Worm (Caenorhabditis elegans) whole organism, midembryonic: Measurements from ENCODE around the gene mics-1.
A peak's percentile ranks its signal among the peaks of the same experiment; 100 is the strongest.

Experiments
- T22C8.4 ChIP-seq: fragments of 200-800 bp; sonication (Bioruptor generic); IDR thresholded peaks from 2 replicates; pipeline ENCODE4 v1.3.6; 2022; ENCODE audit warnings: missing genetic modification characterization, missing compliant biosample characterization
- cog-1 ChIP-seq: sonication (generic microtip); optimal IDR thresholded peaks from 2 replicates; lab custom pipeline; 2016; ENCODE audit warnings: missing genetic modification characterization, missing compliant biosample characterization
- flt-1 ChIP-seq: fragments of 200-800 bp; sonication (Bioruptor generic); IDR thresholded peaks from 2 replicates; pipeline ENCODE4 v1.3.6; 2022; ENCODE audit warnings: missing genetic modification characterization, missing compliant biosample characterization
- klf-2 ChIP-seq: fragments of 200-800 bp; sonication (Bioruptor generic); conservative IDR thresholded peaks from 2 replicates; pipeline ENCODE4 v1.3.6; 2022; ENCODE audit warnings: missing genetic modification reagents, missing genetic modification characterization, missing compliant biosample characterization
- med-1 ChIP-seq: sonication (generic microtip); optimal IDR thresholded peaks from 2 replicates; lab custom pipeline; 2017; ENCODE audit warnings: missing genetic modification characterization, mild to moderate bottlenecking, missing compliant biosample characterization, antibody characterized with exemption, missing genetic modification reagents; ENCODE audit not compliant: insufficient read depth
- ref-1 ChIP-seq: fragments of 200-800 bp; sonication (Bioruptor generic); conservative IDR thresholded peaks from 2 replicates; pipeline ENCODE4 v1.3.6; 2022; ENCODE audit warnings: missing genetic modification reagents, missing genetic modification characterization, missing compliant biosample characterization
- tab-1 ChIP-seq: fragments of 200-800 bp; sonication (Bioruptor generic); IDR thresholded peaks from 2 replicates; pipeline ENCODE4 v1.3.6; 2022; ENCODE audit warnings: missing genetic modification characterization, missing compliant biosample characterization
- ztf-23 ChIP-seq: fragments of 200-800 bp; sonication (Bioruptor generic); IDR thresholded peaks from 2 replicates; pipeline ENCODE4 v1.3.6; 2022; ENCODE audit warnings: missing genetic modification reagents, missing genetic modification characterization, missing compliant biosample characterization
- ztf-29 ChIP-seq: fragments of 200-800 bp; sonication (Bioruptor generic); IDR thresholded peaks from 2 replicates; pipeline ENCODE4 v1.3.6; 2022; ENCODE audit warnings: missing genetic modification reagents, missing genetic modification characterization, missing compliant biosample characterization

Gene mics-1

ce11 chrV:10540024-10540423, 38.1 kb downstream of the mics-1 start, which contains the start of gene degt-1:
Gene degt-1, plus strand, starts transcription at chrV:10540324.
- TF ChIP-seq ztf-23 (GFP tag; lab: Robert Waterston, UW) (no peak), med-1 (GFP tag; lab: Kevin White, UChicago) (no peak), ref-1 (no peak), T22C8.4 (GFP tag; lab: Robert Waterston, UW) (no peak), ztf-29 (GFP tag; lab: Robert Waterston, UW) (no peak), klf-2 (GFP tag; lab: Robert Waterston, UW) (no peak), flt-1 (no peak), tab-1 (no peak), cog-1 (tag; lab: Kevin White, UChicago) (no peak)

- no peak for TF ChIP-seq klf-2 (GFP tag; lab: Robert Waterston, UW)
- no peak for TF ChIP-seq flt-1
- TF ChIP-seq med-1 (GFP tag; lab: Kevin White, UChicago), result no peak
- no peak for TF ChIP-seq tab-1
- TF ChIP-seq ztf-23 (GFP tag; lab: Robert Waterston, UW), result no peak
- no peak for TF ChIP-seq ztf-29 (GFP tag; lab: Robert Waterston, UW)
- no peak for TF ChIP-seq T22C8.4 (GFP tag; lab: Robert Waterston, UW)
- no peak for TF ChIP-seq ref-1
- no peak for TF ChIP-seq cog-1 (tag; lab: Kevin White, UChicago)
Measured at ce11 chrV:10539114-10539513, 39.0 kb downstream of the mics-1 start, which contains the start of gene F25D1.8. Gene F25D1.8, plus strand, starts transcription at chrV:10539414.

- TF ChIP-seq T22C8.4 (GFP tag; lab: Robert Waterston, UW) (no peak), ztf-23 (GFP tag; lab: Robert Waterston, UW) (peak; percentile 94), tab-1 (no peak), cog-1 (tag; lab: Kevin White, UChicago) (peak; percentile 58), ztf-29 (GFP tag; lab: Robert Waterston, UW) (no peak), ref-1 (no peak), med-1 (GFP tag; lab: Kevin White, UChicago) (peak; percentile 1), flt-1 (no peak), klf-2 (GFP tag; lab: Robert Waterston, UW) (no peak)
Measured at ce11 chrV:10536808-10537207, 41.3 kb downstream of the mics-1 start.

ce11 chrV:10536095-10536691, 41.9 kb downstream of the mics-1 start, which contains the start of gene ppm-1.A:
Gene ppm-1.A, minus strand, starts transcription at chrV:10536388.
- TF ChIP-seq klf-2 (GFP tag; lab: Robert Waterston, UW), result no peak
- TF ChIP-seq cog-1 (tag; lab: Kevin White, UChicago), result no peak
- no peak for TF ChIP-seq tab-1
- no peak for TF ChIP-seq ztf-29 (GFP tag; lab: Robert Waterston, UW)
- TF ChIP-seq ztf-23 (GFP tag; lab: Robert Waterston, UW), result no peak
- no peak for TF ChIP-seq flt-1
- TF ChIP-seq ref-1, result no peak
- no peak for TF ChIP-seq T22C8.4 (GFP tag; lab: Robert Waterston, UW)
- TF ChIP-seq med-1 (GFP tag; lab: Kevin White, UChicago), result no peak

- no peak for TF ChIP-seq T22C8.4 (GFP tag; lab: Robert Waterston, UW)
- no peak for TF ChIP-seq tab-1
- TF ChIP-seq ztf-23 (GFP tag; lab: Robert Waterston, UW), result no peak
- no peak for TF ChIP-seq flt-1
- no peak for TF ChIP-seq ztf-29 (GFP tag; lab: Robert Waterston, UW)
- no peak for TF ChIP-seq klf-2 (GFP tag; lab: Robert Waterston, UW)
- TF ChIP-seq cog-1 (tag; lab: Kevin White, UChicago), result no peak
- TF ChIP-seq med-1 (GFP tag; lab: Kevin White, UChicago), result no peak
- no peak for TF ChIP-seq ref-1
Measured at ce11 chrV:10535325-10535724, 42.8 kb downstream of the mics-1 start.

- TF ChIP-seq ztf-29 (GFP tag; lab: Robert Waterston, UW), result no peak
- no peak for TF ChIP-seq med-1 (GFP tag; lab: Kevin White, UChicago)
- no peak for TF ChIP-seq ref-1
- no peak for TF ChIP-seq ztf-23 (GFP tag; lab: Robert Waterston, UW)
- TF ChIP-seq tab-1, result no peak
- TF ChIP-seq cog-1 (tag; lab: Kevin White, UChicago), result no peak
- TF ChIP-seq klf-2 (GFP tag; lab: Robert Waterston, UW), result no peak
- TF ChIP-seq flt-1, result no peak
- no peak for TF ChIP-seq T22C8.4 (GFP tag; lab: Robert Waterston, UW)
Measured at ce11 chrV:10532725-10533124, 45.4 kb downstream of the mics-1 start, which contains the start of gene txt-10. Gene txt-10, minus strand, starts transcription at chrV:10532825.

ce11 chrV:10529600-10529999, 48.5 kb downstream of the mics-1 start:
- TF ChIP-seq med-1 (GFP tag; lab: Kevin White, UChicago) (no peak), ztf-29 (GFP tag; lab: Robert Waterston, UW) (no peak)

ce11 chrV:10528500-10528899, 49.6 kb downstream of the mics-1 start, which contains the start of gene F25D1.3:
Gene F25D1.3, plus strand, starts transcription at chrV:10528724.
- no peak for TF ChIP-seq ztf-23 (GFP tag; lab: Robert Waterston, UW)
- TF ChIP-seq cog-1 (tag; lab: Kevin White, UChicago), result no peak
- no peak for TF ChIP-seq ztf-29 (GFP tag; lab: Robert Waterston, UW)
- no peak for TF ChIP-seq T22C8.4 (GFP tag; lab: Robert Waterston, UW)
- no peak for TF ChIP-seq tab-1
- no peak for TF ChIP-seq klf-2 (GFP tag; lab: Robert Waterston, UW)
- TF ChIP-seq flt-1, result no peak
- no peak for TF ChIP-seq med-1 (GFP tag; lab: Kevin White, UChicago)
- no peak for TF ChIP-seq ref-1
